Fruit fly (Drosophila melanogaster) Kc167 (cell line): ENCODE results near the gene Cp38.

ENCODE experiments used
- Myc ChIP-seq: fragments of >200 bp; optimal IDR thresholded peaks from 2 replicates; lab custom pipeline; 2017; ENCODE audit warnings: missing external identifiers
- Sin3A ChIP-seq: fragments of >200 bp; optimal IDR thresholded peaks from 2 replicates; lab custom pipeline; 2018; ENCODE audit warnings: missing external identifiers
- insv ChIP-seq: fragments of >200 bp; optimal IDR thresholded peaks from 3 replicates; lab custom pipeline; 2018; ENCODE audit warnings: missing external identifiers

DNA sequence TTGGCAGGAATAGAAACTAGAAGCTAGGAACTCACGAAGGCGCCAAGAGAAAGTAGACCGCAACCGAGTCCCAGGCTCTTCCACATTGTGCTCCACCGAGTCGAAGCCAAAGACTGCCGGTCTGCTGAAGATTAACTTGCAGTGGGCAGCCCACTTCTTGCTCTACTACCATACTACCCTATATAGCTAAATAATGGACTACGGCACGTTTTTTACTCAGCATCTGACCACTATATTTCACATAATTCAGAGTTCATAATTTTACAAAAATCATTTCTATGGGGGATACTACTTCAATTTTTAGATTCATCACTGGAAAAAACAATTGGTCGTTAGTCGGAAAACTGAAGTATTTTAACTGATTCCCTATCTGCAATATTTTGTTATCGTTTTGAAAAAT is 47.9 kb upstream of the Cp38 start, which contains the start of gene CG32712:
- TF ChIP-seq insv (no peak), Sin3A (lab: Kevin White, UChicago) (no peak), Myc (lab: Kevin White, UChicago) (no peak)
